Worm (Caenorhabditis elegans): Measurements from ENCODE around the gene snf-10.

The snf-10 gene

ce11 chrV:10476864-10477443, 36.3 kb upstream of the snf-10 start:
- TF ChIP-seq skn-1 (tag; optimal IDR thresholded peaks at IDR 0.05) (peak; percentile 38), sox-4 (tag; optimal IDR thresholded peaks at IDR 0.05) (no peak), tlp-1 (tag; optimal IDR thresholded peaks at IDR 0.05) (no peak), zag-1 (tag; optimal IDR thresholded peaks at IDR 0.05) (no peak), lin-14 (GFP tag; optimal IDR thresholded peaks at IDR 0.05) (peak; percentile 8), nhr-84 (tag; optimal IDR thresholded peaks at IDR 0.05) (no peak), nhr-11 (tag; optimal IDR thresholded peaks at IDR 0.05) (no peak), isw-1 (GFP tag; IDR thresholded peaks at IDR 0.05) (no peak), C34B4.2 (tag; optimal IDR thresholded peaks at IDR 0.05) (no peak), ceh-90 (tag; optimal IDR thresholded peaks at IDR 0.05) (no peak), ceh-88 (GFP tag; IDR thresholded peaks at IDR 0.05) (0 out of 2 replicates have a peak, but pooled peaks have one; percentile 22), vab-15 (tag; optimal IDR thresholded peaks at IDR 0.05) (no peak), lsy-2 (tag; optimal IDR thresholded peaks at IDR 0.05) (no peak), ceh-63 (GFP tag; optimal IDR thresholded peaks at IDR 0.05) (no peak)

ce11 chrV:10475421-10475820, 34.8 kb upstream of the snf-10 start:
- TF ChIP-seq ceh-63 (GFP tag; optimal IDR thresholded peaks at IDR 0.05) (no peak), grh-1 (GFP tag; IDR thresholded peaks at IDR 0.05) (no peak), unc-98 (GFP tag; IDR thresholded peaks at IDR 0.05) (no peak), tbx-2 (tag; optimal IDR thresholded peaks at IDR 0.05) (no peak), mep-1 (tag; optimal IDR thresholded peaks at IDR 0.05) (no peak), tlp-1 (tag; optimal IDR thresholded peaks at IDR 0.05) (no peak), lin-15B (tag; optimal IDR thresholded peaks at IDR 0.05) (no peak), zip-4 (GFP tag; optimal IDR thresholded peaks at IDR 0.05) (no peak), unc-62 (GFP tag; optimal IDR thresholded peaks at IDR 0.05) (no peak), lin-39 (tag; optimal IDR thresholded peaks at IDR 0.05) (no peak)

ce11 chrV:10474040-10474439, 33.4 kb upstream of the snf-10 start:
- no peak for TF ChIP-seq lin-35 (GFP tag; optimal IDR thresholded peaks at IDR 0.05)

ce11 chrV:10472901-10473774, 32.5 kb upstream of the snf-10 start:
- peak; percentile 9 for TF ChIP-seq rnt-1 (tag; optimal IDR thresholded peaks at IDR 0.05)
- no peak for TF ChIP-seq efl-1 (optimal IDR thresholded peaks at IDR 0.05)
- peak in 1 of 2 experiments; percentile 85 for TF ChIP-seq efl-1 (GFP tag; optimal IDR thresholded peaks at IDR 0.05 in 1 of 2)
- no peak for TF ChIP-seq mef-2 (tag; optimal IDR thresholded peaks at IDR 0.05)

ce11 chrV:10471007-10471406, 30.4 kb upstream of the snf-10 start:
- TF ChIP-seq jun-1 (tag; optimal IDR thresholded peaks at IDR 0.05) (no peak), efl-1 (optimal IDR thresholded peaks at IDR 0.05) (no peak), efl-1 (GFP tag; optimal IDR thresholded peaks at IDR 0.05 in 1 of 2) (no peak), C34B4.2 (tag; optimal IDR thresholded peaks at IDR 0.05) (no peak), snu-23 (GFP tag; optimal IDR thresholded peaks at IDR 0.05) (no peak)

- TF ChIP-seq fkh-8 (tag; optimal IDR thresholded peaks at IDR 0.05) (peak; percentile 12), efl-1 (optimal IDR thresholded peaks at IDR 0.05) (no peak), efl-1 (GFP tag; optimal IDR thresholded peaks at IDR 0.05 in 1 of 2) (peak in 1 of 2 experiments; percentile 71), C04F5.9 (tag; optimal IDR thresholded peaks at IDR 0.05) (no peak), blmp-1 (tag; optimal IDR thresholded peaks at IDR 0.05) (no peak)
Observed at ce11 chrV:10469845-10470244, 29.2 kb upstream of the snf-10 start.

Measured in whole organism, L1 larva.